Worm (Caenorhabditis elegans) whole organism, early embryonic: Measurements from ENCODE around the gene F26F2.5.

Experiments
- ama-1 ChIP-seq: fragments of 150-350 bp; optimal IDR thresholded peaks from 2 replicates; lab custom pipeline; 2014
- flt-1 ChIP-seq: fragments of 200-800 bp; sonication (Bioruptor generic); IDR thresholded peaks from 2 replicates; pipeline ENCODE4 v1.3.6; 2022; ENCODE audit warnings: missing genetic modification characterization, missing compliant biosample characterization
- tbx-11 ChIP-seq: fragments of 200-800 bp; sonication (Bioruptor generic); IDR thresholded peaks from 2 replicates; pipeline ENCODE4 v1.3.6; 2022; ENCODE audit warnings: missing genetic modification characterization, missing compliant biosample characterization

DNA sequence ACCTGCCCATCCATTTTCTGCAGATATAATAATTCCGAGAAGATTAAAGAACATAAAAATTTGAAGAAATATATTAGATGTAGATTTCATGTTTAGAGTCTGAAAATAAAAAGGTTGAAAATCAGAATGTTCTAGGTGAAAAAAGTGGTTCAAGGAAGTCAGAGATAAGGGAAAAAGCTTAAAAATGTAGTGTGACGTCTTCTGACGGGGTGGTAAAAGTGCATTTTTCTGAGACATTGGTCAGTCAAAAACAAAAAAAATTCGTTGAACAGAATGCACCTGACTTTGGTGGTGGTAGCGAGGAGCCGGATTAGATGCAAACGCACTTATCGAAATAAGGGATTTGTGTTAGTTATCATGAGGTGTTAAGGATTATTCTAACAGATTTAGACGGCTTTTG is 33.1 kb downstream of the F26F2.5 start, which contains the start of gene F46B3.23:
- no peak for TF ChIP-seq tbx-11 (GFP tag; lab: Robert Waterston, UW)
- no peak for TF ChIP-seq ama-1 (lab: Kevin White, UChicago)
- no peak for TF ChIP-seq flt-1 (GFP tag; lab: Robert Waterston, UW)
